Fruit fly (Drosophila melanogaster) whole organism, prepupa: ENCODE results near the gene CG32425.

Experiments
- Blimp-1 ChIP-seq: fragments of 200-800 bp; sonication (Bioruptor generic); optimal IDR thresholded peaks from 3 replicates; lab custom pipeline; 2017; ENCODE audit warnings: missing biosample characterization, missing genetic modification characterization, mild to moderate bottlenecking, moderate library complexity, missing genetic modification reagents
- CG10669 ChIP-seq: fragments of 200-800 bp; sonication (Bioruptor generic); optimal IDR thresholded peaks from 3 replicates; lab custom pipeline; 2018; ENCODE audit warnings: missing biosample characterization, mild to moderate bottlenecking, missing genetic modification characterization, moderate library complexity
- CG11294 ChIP-seq: fragments of 200-800 bp; sonication (Bioruptor generic); IDR thresholded peaks from 2 replicates; pipeline ENCODE4 v1.3.6; 2022; ENCODE audit warnings: missing biosample characterization, missing genetic modification characterization
- CG11762 ChIP-seq: fragments of 200-800 bp; sonication (Bioruptor generic); optimal IDR thresholded peaks from 3 replicates; lab custom pipeline; 2016; ENCODE audit warnings: missing biosample characterization, missing genetic modification characterization; ENCODE audit not compliant: insufficient read depth
- CG31627 ChIP-seq: fragments of 200-800 bp; sonication (Bioruptor generic); optimal IDR thresholded peaks from 3 replicates; lab custom pipeline; 2016; ENCODE audit warnings: missing biosample characterization, missing genetic modification characterization
- CG32006 ChIP-seq: fragments of 200-800 bp; sonication (Bioruptor generic); optimal IDR thresholded peaks from 3 replicates; lab custom pipeline; 2017; ENCODE audit warnings: missing biosample characterization, mild to moderate bottlenecking, missing genetic modification characterization
- CG34406 ChIP-seq: fragments of 200-800 bp; sonication (Bioruptor generic); optimal IDR thresholded peaks from 3 replicates; lab custom pipeline; 2016; ENCODE audit warnings: missing biosample characterization, missing genetic modification characterization
- CG3919 ChIP-seq: fragments of 200-800 bp; sonication (Bioruptor generic); optimal IDR thresholded peaks from 3 replicates; lab custom pipeline; 2016; ENCODE audit warnings: missing biosample characterization, missing genetic modification characterization
- CG4318 ChIP-seq: fragments of 200-800 bp; sonication (Bioruptor generic); optimal IDR thresholded peaks from 3 replicates; lab custom pipeline; 2017; ENCODE audit warnings: missing biosample characterization, mild to moderate bottlenecking, missing genetic modification characterization
- CG6163 ChIP-seq: fragments of 200-800 bp; sonication (Bioruptor generic); IDR thresholded peaks from 3 replicates; pipeline ENCODE4 v1.3.6; 2022; ENCODE audit warnings: missing biosample characterization, missing genetic modification characterization
- CG6276 ChIP-seq: fragments of 200-800 bp; sonication (Bioruptor generic); optimal IDR thresholded peaks from 2 replicates; lab custom pipeline; 2017; ENCODE audit warnings: missing biosample characterization, mild to moderate bottlenecking, missing genetic modification characterization
- CG6792 ChIP-seq: fragments of 200-800 bp; sonication (Bioruptor generic); optimal IDR thresholded peaks from 3 replicates; lab custom pipeline; 2016; ENCODE audit warnings: missing biosample characterization, missing genetic modification characterization
- CG6808 ChIP-seq: fragments of 200-800 bp; sonication (Bioruptor generic); optimal IDR thresholded peaks from 3 replicates; lab custom pipeline; 2017; ENCODE audit warnings: missing biosample characterization, missing genetic modification characterization, mild to moderate bottlenecking, moderate library complexity, missing genetic modification reagents
- CG6854 ChIP-seq: fragments of 200-800 bp; sonication (Bioruptor generic); optimal IDR thresholded peaks from 2 replicates; lab custom pipeline; 2017; ENCODE audit warnings: missing biosample characterization, mild to moderate bottlenecking, missing genetic modification characterization
- CG7368 ChIP-seq: fragments of 200-800 bp; sonication (Bioruptor generic); optimal IDR thresholded peaks from 3 replicates; lab custom pipeline; 2016; ENCODE audit warnings: missing biosample characterization, missing genetic modification characterization
- CG8319 ChIP-seq: fragments of 200-800 bp; sonication (Bioruptor generic); optimal IDR thresholded peaks from 3 replicates; lab custom pipeline; 2016; ENCODE audit warnings: missing biosample characterization, missing genetic modification characterization
- CG8632 ChIP-seq: fragments of 200-800 bp; sonication (Bioruptor generic); optimal IDR thresholded peaks from 3 replicates; lab custom pipeline; 2016; ENCODE audit warnings: missing biosample characterization, missing genetic modification characterization
- CG9139 ChIP-seq: fragments of 200-800 bp; sonication (Bioruptor generic); optimal IDR thresholded peaks from 3 replicates; lab custom pipeline; 2017; ENCODE audit warnings: missing biosample characterization, mild to moderate bottlenecking, missing genetic modification characterization
- Eip75B ChIP-seq: fragments of 200-800 bp; sonication (Bioruptor generic); optimal IDR thresholded peaks from 3 replicates; lab custom pipeline; 2016; ENCODE audit warnings: missing biosample characterization, missing genetic modification characterization
- Eip78C ChIP-seq: fragments of 200-800 bp; sonication (Bioruptor generic); peaks from one replicate; lab custom pipeline; 2016; ENCODE audit warnings: missing biosample characterization, missing genetic modification characterization
- Eip93F ChIP-seq: fragments of 200-800 bp; sonication (Bioruptor generic); optimal IDR thresholded peaks from 2 replicates; lab custom pipeline; 2016; ENCODE audit warnings: missing biosample characterization, mild to moderate bottlenecking, missing genetic modification characterization
- Ets96B ChIP-seq: fragments of 200-800 bp; optimal IDR thresholded peaks from 2 replicates; lab custom pipeline; 2019; ENCODE audit warnings: missing biosample characterization, mild to moderate bottlenecking, missing genetic modification characterization, moderate library complexity
- Gug ChIP-seq: fragments of 200-800 bp; sonication (Bioruptor generic); IDR thresholded peaks from 2 replicates; pipeline ENCODE4 v1.3.6; 2022; ENCODE audit warnings: missing biosample characterization, missing genetic modification characterization
- Hr38 ChIP-seq: sonication (Bioruptor generic); optimal IDR thresholded peaks from 2 replicates; lab custom pipeline; 2016; ENCODE audit warnings: missing biosample characterization, missing genetic modification characterization
- Hr39 ChIP-seq: fragments of 200-800 bp; sonication (Bioruptor generic); optimal IDR thresholded peaks from 2 replicates; lab custom pipeline; 2016; ENCODE audit warnings: missing biosample characterization, missing genetic modification characterization
- Hr4 ChIP-seq: fragments of 200-800 bp; sonication (Bioruptor generic); optimal IDR thresholded peaks from 3 replicates; lab custom pipeline; 2016; ENCODE audit warnings: missing biosample characterization, missing genetic modification characterization
- Lpt ChIP-seq: fragments of 200-800 bp; sonication (Bioruptor generic); optimal IDR thresholded peaks from 3 replicates; lab custom pipeline; 2016; ENCODE audit warnings: missing biosample characterization, missing genetic modification characterization
- Met ChIP-seq: fragments of 200-800 bp; sonication (Bioruptor generic); optimal IDR thresholded peaks from 3 replicates; lab custom pipeline; 2016; ENCODE audit warnings: missing biosample characterization, missing genetic modification characterization
- OdsH ChIP-seq: fragments of 200-800 bp; sonication (Bioruptor generic); optimal IDR thresholded peaks from 3 replicates; lab custom pipeline; 2016; ENCODE audit warnings: missing biosample characterization, missing genetic modification characterization
- Smox ChIP-seq: fragments of 200-800 bp; sonication (Bioruptor generic); optimal IDR thresholded peaks from 3 replicates; lab custom pipeline; 2016; ENCODE audit warnings: missing biosample characterization, missing genetic modification characterization
- Sox102F ChIP-seq: fragments of 200-800 bp; sonication (Bioruptor generic); optimal IDR thresholded peaks from 2 replicates; lab custom pipeline; 2016; ENCODE audit warnings: missing biosample characterization, mild to moderate bottlenecking, missing genetic modification characterization
- Sox14 ChIP-seq: fragments of 200-800 bp; sonication (Bioruptor generic); optimal IDR thresholded peaks from 3 replicates; lab custom pipeline; 2016; ENCODE audit warnings: missing biosample characterization, missing genetic modification characterization
- Sox15 ChIP-seq: fragments of 200-800 bp; sonication (Bioruptor generic); optimal IDR thresholded peaks from 3 replicates; lab custom pipeline; 2016; ENCODE audit warnings: missing biosample characterization, missing genetic modification characterization
- achi ChIP-seq: fragments of 200-800 bp; sonication (Bioruptor generic); optimal IDR thresholded peaks from 3 replicates; lab custom pipeline; 2016; ENCODE audit warnings: missing biosample characterization, missing genetic modification characterization
- cyc ChIP-seq: fragments of 200-800 bp; sonication (Bioruptor generic); optimal IDR thresholded peaks from 3 replicates; lab custom pipeline; 2016; ENCODE audit warnings: missing biosample characterization, missing genetic modification characterization
- dsx ChIP-seq: fragments of 200-800 bp; optimal IDR thresholded peaks from 3 replicates; lab custom pipeline; 2019; ENCODE audit warnings: missing biosample characterization, mild to moderate bottlenecking, missing genetic modification characterization, moderate library complexity; ENCODE audit not compliant: poor library complexity, severe bottlenecking
- esn ChIP-seq: fragments of 200-800 bp; sonication (Bioruptor generic); optimal IDR thresholded peaks from 2 replicates; lab custom pipeline; 2016; ENCODE audit warnings: missing biosample characterization, mild to moderate bottlenecking, missing genetic modification characterization, moderate library complexity
- fd59A ChIP-seq: fragments of 200-800 bp; sonication (Bioruptor generic); optimal IDR thresholded peaks from 2 replicates; lab custom pipeline; 2017; ENCODE audit warnings: missing biosample characterization, mild to moderate bottlenecking, missing genetic modification characterization, missing genetic modification reagents
- fd85E ChIP-seq: fragments of 200-800 bp; sonication (Bioruptor generic); optimal IDR thresholded peaks from 3 replicates; lab custom pipeline; 2016; ENCODE audit warnings: missing biosample characterization, missing genetic modification characterization
- fkh ChIP-seq: fragments of 200-800 bp; sonication (Bioruptor generic); optimal IDR thresholded peaks from 3 replicates; lab custom pipeline; 2017; ENCODE audit warnings: missing biosample characterization, mild to moderate bottlenecking, missing genetic modification characterization, moderate library complexity
- lz ChIP-seq: fragments of 200-800 bp; sonication (Bioruptor generic); optimal IDR thresholded peaks from 3 replicates; lab custom pipeline; 2016; ENCODE audit warnings: missing biosample characterization, missing genetic modification characterization
- pdm3 ChIP-seq: fragments of 200-800 bp; sonication (Bioruptor generic); optimal IDR thresholded peaks from 3 replicates; lab custom pipeline; 2016; ENCODE audit warnings: missing biosample characterization, missing genetic modification characterization
- spab ChIP-seq: fragments of 200-800 bp; sonication (Bioruptor generic); optimal IDR thresholded peaks from 2 replicates; lab custom pipeline; 2017; ENCODE audit warnings: missing biosample characterization, mild to moderate bottlenecking, missing genetic modification characterization, missing genetic modification reagents
- ss ChIP-seq, 2 experiments: fragments of 200-800 bp; sonication (Bioruptor generic); optimal IDR thresholded peaks; 2 replicates in 1 of 2; 3 replicates in 1 of 2; lab custom pipeline; 2017 to 2018; ENCODE audit warnings: mild to moderate bottlenecking in 2 of 2, missing biosample characterization in 2 of 2, missing genetic modification characterization in 2 of 2, moderate library complexity in 1 of 2
- svp ChIP-seq: fragments of 200-800 bp; sonication (Bioruptor generic); peaks from one replicate; lab custom pipeline; 2016; ENCODE audit warnings: missing biosample characterization, missing genetic modification characterization
- topi ChIP-seq: fragments of 200-800 bp; sonication (Bioruptor generic); optimal IDR thresholded peaks from 3 replicates; lab custom pipeline; 2016; ENCODE audit warnings: missing biosample characterization, missing genetic modification characterization
- vri ChIP-seq: fragments of 200-800 bp; sonication (Bioruptor generic); optimal IDR thresholded peaks from 3 replicates; lab custom pipeline; 2016; ENCODE audit warnings: missing biosample characterization, mild to moderate bottlenecking, missing genetic modification characterization

CG32425 gene

dm6 chr3L:20472607-20473006 lies 24.5 kb upstream of the CG32425 start:
- TF ChIP-seq CG8632 (GFP tag; lab: Kevin White, UChicago) = no peak
- no peak for TF ChIP-seq CG6163
- TF ChIP-seq fd85E (GFP tag; lab: Kevin White, UChicago) = no peak
- TF ChIP-seq OdsH (GFP tag; lab: Kevin White, UChicago) = no peak
- TF ChIP-seq CG6276 (GFP tag; lab: Kevin White, UChicago) = no peak
- TF ChIP-seq ss (GFP tag; optimal IDR thresholded peaks at IDR 0.05; lab: Kevin White, UChicago) = no peak
- TF ChIP-seq Eip78C = no peak
- no peak for TF ChIP-seq CG32006 (GFP tag; lab: Kevin White, UChicago)
- TF ChIP-seq CG7368 (GFP tag; lab: Kevin White, UChicago) = no peak
- TF ChIP-seq Ets96B = no peak
- TF ChIP-seq fkh (GFP tag; lab: Kevin White, UChicago) = no peak
- TF ChIP-seq CG6808 (GFP tag; lab: Kevin White, UChicago) = no peak
- no peak for TF ChIP-seq Eip93F (GFP tag; lab: Kevin White, UChicago)
- no peak for TF ChIP-seq pdm3 (GFP tag; lab: Kevin White, UChicago)
- TF ChIP-seq CG8319 (GFP tag; lab: Kevin White, UChicago) = no peak
- TF ChIP-seq Hr38 (GFP tag; lab: Kevin White, UChicago) = no peak
- no peak for TF ChIP-seq CG11294
- no peak for TF ChIP-seq CG9139 (GFP tag; lab: Kevin White, UChicago)
- no peak for TF ChIP-seq CG4318 (GFP tag; lab: Kevin White, UChicago)
- no peak for TF ChIP-seq CG6792 (GFP tag; lab: Kevin White, UChicago)

- TF ChIP-seq Sox14 (GFP tag; lab: Kevin White, UChicago) (peak; percentile 64), Lpt (GFP tag; lab: Kevin White, UChicago) (no peak), CG9139 (GFP tag; lab: Kevin White, UChicago) (no peak), Sox15 (GFP tag; lab: Kevin White, UChicago) (peak; percentile 55), CG6276 (GFP tag; lab: Kevin White, UChicago) (peak; percentile 56), esn (peak; percentile 62), Gug (GFP tag; lab: Robert Waterston, UW) (peak; percentile 71), vri (GFP tag; lab: Kevin White, UChicago) (peak; percentile 65), Hr39 (GFP tag; lab: Kevin White, UChicago) (peak; percentile 51), topi (peak; percentile 16), CG3919 (GFP tag; lab: Kevin White, UChicago) (peak; percentile 74), CG6808 (GFP tag; lab: Kevin White, UChicago) (peak; percentile 48), Hr38 (GFP tag; lab: Kevin White, UChicago) (no peak), CG34406 (GFP tag; lab: Kevin White, UChicago) (peak; percentile 80), CG8632 (GFP tag; lab: Kevin White, UChicago) (peak; percentile 75), achi (peak; percentile 81), CG32006 (GFP tag; lab: Kevin White, UChicago) (peak; percentile 80), pdm3 (GFP tag; lab: Kevin White, UChicago) (peak; percentile 62), Met (GFP tag; lab: Kevin White, UChicago) (peak; percentile 47), ss (GFP tag; optimal IDR thresholded peaks at IDR 0.05; lab: Kevin White, UChicago) (peak; percentile 38 to 64), Hr4 (GFP tag; lab: Kevin White, UChicago) (peak; percentile 62), lz (GFP tag; lab: Kevin White, UChicago) (peak; percentile 45), svp (GFP tag; lab: Kevin White, UChicago) (peak; percentile 85), CG6854 (GFP tag; lab: Kevin White, UChicago) (no peak), CG6792 (GFP tag; lab: Kevin White, UChicago) (peak; percentile 60), Blimp-1 (GFP tag; lab: Kevin White, UChicago) (peak; percentile 46), CG31627 (GFP tag; lab: Kevin White, UChicago) (peak; percentile 47), CG10669 (GFP tag; lab: Kevin White, UChicago) (peak; percentile 71), CG11762 (peak; percentile 41), fd59A (GFP tag; lab: Kevin White, UChicago) (no peak), Eip75B (GFP tag; lab: Kevin White, UChicago) (peak; percentile 45), Sox102F (peak; percentile 47), cyc (GFP tag; lab: Kevin White, UChicago) (peak; percentile 53), Smox (GFP tag; lab: Kevin White, UChicago) (peak; percentile 50), fd85E (GFP tag; lab: Kevin White, UChicago) (peak; percentile 33), spab (GFP tag; lab: Kevin White, UChicago) (peak; percentile 28), dsx (peak; percentile 64), CG7368 (GFP tag; lab: Kevin White, UChicago) (peak; percentile 61)
These were observed 23.9 kb upstream of the CG32425 start, which contains the start of the genes CG32428 and CG5969 for dm6 chr3L:20473021-20473799. TSS of gene CG32428 (minus strand) at chr3L:20473723. TSS of gene CG5969 (plus strand) at chr3L:20473783.
